Fruit fly (Drosophila melanogaster) whole organism, embryonic: ENCODE data around the gene iav.

ENCODE experiments used
- CG13894 ChIP-seq: fragments of 200-800 bp; sonication (Bioruptor generic); optimal IDR thresholded peaks from 3 replicates; lab custom pipeline; 2018; ENCODE audit warnings: missing biosample characterization, mild to moderate bottlenecking, missing genetic modification characterization, moderate library complexity
- CG14667 ChIP-seq: fragments of 200-800 bp; sonication (Bioruptor generic); IDR thresholded peaks from 2 replicates; pipeline ENCODE4 v1.3.6; 2022; ENCODE audit warnings: missing biosample characterization, missing genetic modification characterization
- CG15514 ChIP-seq: fragments of 200-800 bp; sonication (Bioruptor generic); optimal IDR thresholded peaks from 3 replicates; lab custom pipeline; 2017; ENCODE audit warnings: missing biosample characterization, missing genetic modification characterization, mild to moderate bottlenecking, moderate library complexity, missing genetic modification reagents
- CG17186 ChIP-seq: fragments of 200-800 bp; sonication (Bioruptor generic); optimal IDR thresholded peaks from 3 replicates; lab custom pipeline; 2017; ENCODE audit warnings: missing biosample characterization, missing genetic modification reagents, missing genetic modification characterization
- CG17568 ChIP-seq: fragments of 200-800 bp; sonication (Bioruptor generic); optimal IDR thresholded peaks from 2 replicates; lab custom pipeline; 2018; ENCODE audit warnings: missing biosample characterization, mild to moderate bottlenecking, missing genetic modification characterization, moderate library complexity
- CG17829 ChIP-seq: fragments of 200-800 bp; optimal IDR thresholded peaks from 2 replicates; lab custom pipeline; 2019; ENCODE audit warnings: missing biosample characterization, mild to moderate bottlenecking, missing genetic modification characterization, moderate library complexity
- CG18011 ChIP-seq: fragments of 200-800 bp; sonication (Bioruptor generic); optimal IDR thresholded peaks from 2 replicates; lab custom pipeline; 2017; ENCODE audit warnings: missing biosample characterization, missing genetic modification characterization, mild to moderate bottlenecking, moderate library complexity, missing genotype
- CG2875 ChIP-seq: fragments of 200-800 bp; sonication (Bioruptor generic); optimal IDR thresholded peaks from 2 replicates; lab custom pipeline; 2017; ENCODE audit warnings: missing biosample characterization, mild to moderate bottlenecking, missing genetic modification characterization, missing genetic modification reagents
- CG3281 ChIP-seq: fragments of 200-800 bp; sonication (Bioruptor generic); optimal IDR thresholded peaks from 3 replicates; lab custom pipeline; 2017; ENCODE audit warnings: missing biosample characterization, mild to moderate bottlenecking, missing genetic modification characterization
- CG3407 ChIP-seq: fragments of 200-800 bp; sonication (Bioruptor generic); optimal IDR thresholded peaks from 2 replicates; lab custom pipeline; 2018; ENCODE audit warnings: missing biosample characterization, mild to moderate bottlenecking, missing genetic modification characterization
- CG3838 ChIP-seq: fragments of 200-800 bp; sonication (Bioruptor generic); optimal IDR thresholded peaks from 3 replicates; lab custom pipeline; 2016; ENCODE audit warnings: missing biosample characterization, missing genetic modification characterization
- CG4328 ChIP-seq: fragments of 200-800 bp; sonication (Bioruptor generic); optimal IDR thresholded peaks from 3 replicates; lab custom pipeline; 2017; ENCODE audit warnings: missing biosample characterization, missing genetic modification reagents, missing genetic modification characterization
- CG4360 ChIP-seq: fragments of 200-800 bp; sonication (Bioruptor generic); IDR thresholded peaks from 2 replicates; pipeline ENCODE4 v1.3.6; 2022; ENCODE audit warnings: missing biosample characterization, missing genetic modification characterization
- CG4820 ChIP-seq: fragments of 200-800 bp; sonication (Bioruptor generic); optimal IDR thresholded peaks from 3 replicates; lab custom pipeline; 2016; ENCODE audit warnings: missing biosample characterization, missing genetic modification characterization
- CG5953 ChIP-seq: fragments of 200-800 bp; sonication (Bioruptor generic); IDR thresholded peaks from 2 replicates; pipeline ENCODE4 v1.3.6; 2022; ENCODE audit warnings: missing biosample characterization, missing genetic modification characterization
- CG8765 ChIP-seq: fragments of 200-800 bp; sonication (Bioruptor generic); IDR thresholded peaks from 2 replicates; pipeline ENCODE4 v1.3.6; 2022; ENCODE audit warnings: missing biosample characterization, missing genetic modification characterization
- D19B ChIP-seq: fragments of 200-800 bp; sonication (Bioruptor generic); optimal IDR thresholded peaks from 2 replicates; lab custom pipeline; 2017; ENCODE audit warnings: missing biosample characterization, mild to moderate bottlenecking, missing genetic modification characterization
- Dip2 ChIP-seq: fragments of 200-800 bp; sonication (Bioruptor generic); IDR thresholded peaks from 2 replicates; pipeline ENCODE4 v1.3.6; 2022; ENCODE audit warnings: missing biosample characterization, missing genetic modification characterization
- Eip74EF ChIP-seq, 2 experiments: fragments of 200-800 bp in 1 of 2; fragments of >200 bp in 1 of 2; sonication (Bioruptor generic) in 1 of 2; optimal IDR thresholded peaks; 2 replicates each; lab custom pipeline; 2017 to 2019; ENCODE audit warnings: missing biosample characterization in 2 of 2, missing genetic modification characterization in 2 of 2, mild to moderate bottlenecking in 1 of 2, moderate library complexity in 1 of 2
- HmgD ChIP-seq: fragments of 200-800 bp; sonication (Bioruptor generic); optimal IDR thresholded peaks from 3 replicates; lab custom pipeline; 2016; ENCODE audit warnings: missing biosample characterization, missing genetic modification characterization
- Hr78 ChIP-seq, 2 experiments: fragments of 200-800 bp in 1 of 2; fragments of >200 bp in 1 of 2; sonication (Bioruptor generic) in 1 of 2; optimal IDR thresholded peaks; 2 replicates each; lab custom pipeline; 2017 to 2019; ENCODE audit warnings: missing biosample characterization in 2 of 2, missing genetic modification characterization in 2 of 2, mild to moderate bottlenecking in 1 of 2, moderate library complexity in 1 of 2
- Kr ChIP-seq: fragments of 200-800 bp; sonication (Bioruptor generic); optimal IDR thresholded peaks from 2 replicates; lab custom pipeline; 2017; ENCODE audit warnings: missing biosample characterization, mild to moderate bottlenecking, missing genetic modification characterization
- Mes4 ChIP-seq: fragments of 200-800 bp; sonication (Bioruptor generic); optimal IDR thresholded peaks from 2 replicates; lab custom pipeline; 2016; ENCODE audit warnings: missing biosample characterization, missing genetic modification characterization
- Ptx1 ChIP-seq: fragments of 200-800 bp; sonication (Bioruptor generic); IDR thresholded peaks from 2 replicates; pipeline ENCODE4 v1.3.6; 2022; ENCODE audit warnings: missing biosample characterization, missing genetic modification characterization
- Sox100B ChIP-seq: fragments of 200-800 bp; sonication (Bioruptor generic); optimal IDR thresholded peaks from 3 replicates; lab custom pipeline; 2018; ENCODE audit warnings: missing biosample characterization, mild to moderate bottlenecking, missing genetic modification characterization
- bcd ChIP-seq: fragments of 200-800 bp; sonication (Bioruptor generic); optimal IDR thresholded peaks from 2 replicates; lab custom pipeline; 2017; ENCODE audit warnings: missing biosample characterization, mild to moderate bottlenecking, missing genetic modification characterization
- bigmax ChIP-seq: fragments of 200-800 bp; sonication (Bioruptor generic); optimal IDR thresholded peaks from 2 replicates; lab custom pipeline; 2018; ENCODE audit warnings: missing biosample characterization, mild to moderate bottlenecking, missing genetic modification characterization
- chif ChIP-seq, 2 experiments: fragments of 200-800 bp; sonication (Bioruptor generic); optimal IDR thresholded peaks; 3 replicates each; lab custom pipeline; 2016; ENCODE audit warnings: missing biosample characterization in 2 of 2, missing genetic modification characterization in 2 of 2
- chn ChIP-seq: fragments of 200-800 bp; sonication (Bioruptor generic); optimal IDR thresholded peaks from 2 replicates; lab custom pipeline; 2016; ENCODE audit warnings: missing biosample characterization, missing genetic modification characterization
- ci ChIP-seq: fragments of 200-800 bp; sonication (Bioruptor generic); IDR thresholded peaks from 3 replicates; pipeline ENCODE4 v1.3.6; 2022; ENCODE audit warnings: missing biosample characterization, missing genetic modification characterization
- fd102C ChIP-seq: fragments of 200-800 bp; sonication (Bioruptor generic); optimal IDR thresholded peaks from 2 replicates; lab custom pipeline; 2018; ENCODE audit warnings: missing biosample characterization, mild to moderate bottlenecking, missing genetic modification characterization, moderate library complexity
- ftz-f1 ChIP-seq: fragments of 200-800 bp; sonication (Bioruptor generic); optimal IDR thresholded peaks from 2 replicates; lab custom pipeline; 2016; ENCODE audit warnings: missing biosample characterization, missing genetic modification characterization
- gro ChIP-seq: fragments of 200-800 bp; sonication (Bioruptor generic); optimal IDR thresholded peaks from 2 replicates; lab custom pipeline; 2016; ENCODE audit warnings: missing biosample characterization, missing genetic modification characterization
- ken ChIP-seq: fragments of 200-800 bp; sonication (Bioruptor generic); IDR thresholded peaks from 3 replicates; pipeline ENCODE4 v1.3.6; 2022; ENCODE audit warnings: missing biosample characterization, missing genetic modification characterization
- lab ChIP-seq: fragments of 200-800 bp; sonication (Bioruptor generic); optimal IDR thresholded peaks from 3 replicates; lab custom pipeline; 2017; ENCODE audit warnings: missing biosample characterization, missing genetic modification characterization, mild to moderate bottlenecking, moderate library complexity, missing genetic modification reagents
- nerfin-2 ChIP-seq: fragments of 200-800 bp; sonication (Bioruptor generic); IDR thresholded peaks from 2 replicates; pipeline ENCODE4 v1.3.6; 2022; ENCODE audit warnings: missing biosample characterization, missing genetic modification characterization; ENCODE audit not compliant: partially characterized antibody
- p53 ChIP-seq: fragments of 200-800 bp; sonication (Bioruptor generic); optimal IDR thresholded peaks from 2 replicates; lab custom pipeline; 2016; ENCODE audit warnings: missing biosample characterization, missing genetic modification characterization
- pnt ChIP-seq: fragments of 200-800 bp; sonication (Bioruptor generic); optimal IDR thresholded peaks from 3 replicates; lab custom pipeline; 2016; ENCODE audit warnings: missing biosample characterization, missing genetic modification characterization
- pros ChIP-seq: fragments of 200-800 bp; sonication (Bioruptor generic); optimal IDR thresholded peaks from 3 replicates; lab custom pipeline; 2019; ENCODE audit warnings: missing biosample characterization, mild to moderate bottlenecking, missing genetic modification characterization, moderate library complexity
- ranshi ChIP-seq: fragments of 200-800 bp; sonication (Bioruptor generic); IDR thresholded peaks from 2 replicates; pipeline ENCODE4 v1.3.6; 2022; ENCODE audit warnings: missing biosample characterization, missing genetic modification characterization
- row ChIP-seq: fragments of 200-800 bp; sonication (Bioruptor generic); IDR thresholded peaks from 3 replicates; pipeline ENCODE4 v1.3.6; 2022; ENCODE audit warnings: missing biosample characterization, missing genetic modification characterization
- sd ChIP-seq: fragments of 200-800 bp; sonication (Bioruptor generic); optimal IDR thresholded peaks from 3 replicates; lab custom pipeline; 2018; ENCODE audit warnings: missing biosample characterization, mild to moderate bottlenecking, missing genetic modification characterization, moderate library complexity
- sr ChIP-seq: fragments of 200-800 bp; sonication (Bioruptor generic); IDR thresholded peaks from 3 replicates; pipeline ENCODE4 v1.3.6; 2022; ENCODE audit warnings: missing biosample characterization, missing genetic modification characterization
- ssp ChIP-seq: fragments of 200-800 bp; sonication (Bioruptor generic); IDR thresholded peaks from 2 replicates; pipeline ENCODE4 v1.3.6; 2022; ENCODE audit warnings: missing biosample characterization, missing genetic modification characterization
- stwl ChIP-seq: fragments of 200-800 bp; sonication (Bioruptor generic); optimal IDR thresholded peaks from 3 replicates; lab custom pipeline; 2018; ENCODE audit warnings: missing biosample characterization, mild to moderate bottlenecking, missing genetic modification characterization, moderate library complexity
- trh ChIP-seq: fragments of 200-800 bp; sonication (Bioruptor generic); optimal IDR thresholded peaks from 2 replicates; lab custom pipeline; 2016; ENCODE audit warnings: missing biosample characterization, missing genetic modification characterization
- vfl ChIP-seq: fragments of 200-800 bp; sonication (Bioruptor generic); optimal IDR thresholded peaks from 2 replicates; lab custom pipeline; 2016; ENCODE audit warnings: missing biosample characterization, missing genetic modification characterization
- yki ChIP-seq: fragments of >200 bp; optimal IDR thresholded peaks from 3 replicates; lab custom pipeline; 2018
- zfh2 ChIP-seq: fragments of 200-800 bp; sonication (Bioruptor generic); optimal IDR thresholded peaks from 2 replicates; lab custom pipeline; 2016; ENCODE audit warnings: missing biosample characterization, missing genetic modification characterization

iav gene

DNA sequence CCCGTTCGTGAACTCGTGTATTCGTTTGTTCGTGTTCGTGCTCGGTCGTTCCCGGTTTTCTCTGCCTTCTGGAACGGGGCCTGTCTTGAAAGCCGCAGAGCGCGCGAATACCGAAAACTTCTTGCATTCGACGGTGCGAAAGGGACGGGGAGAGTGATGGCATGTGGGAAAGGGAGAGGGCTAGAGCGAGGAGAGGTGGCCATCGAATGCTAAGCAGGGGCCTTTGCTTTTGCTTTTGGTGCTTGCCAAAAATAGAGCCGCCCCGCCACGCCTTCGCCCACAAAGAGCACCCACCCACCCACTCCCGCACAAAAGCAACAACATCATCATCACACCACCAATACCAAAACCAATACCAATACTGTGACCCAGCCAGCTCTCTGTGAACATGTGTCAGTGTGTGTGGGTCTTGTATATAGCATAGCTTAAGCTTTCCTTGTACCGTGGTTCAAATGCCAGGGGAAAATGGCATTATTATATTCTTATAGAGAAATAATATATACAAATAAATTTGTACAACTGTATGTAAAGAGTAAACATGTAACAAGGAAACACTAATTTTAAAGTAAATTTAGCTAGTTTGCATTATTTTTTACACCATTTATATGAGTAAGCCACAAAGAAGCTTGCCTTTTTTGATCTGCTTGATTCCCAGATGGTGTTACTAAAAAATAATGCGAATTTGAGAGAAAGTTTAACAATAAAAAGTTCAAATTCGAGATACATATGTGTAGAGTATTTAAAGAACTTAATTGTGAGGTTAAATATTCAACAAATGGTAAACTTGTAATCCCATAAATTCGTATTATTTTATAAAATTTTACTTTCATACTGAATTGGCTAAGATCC is 53.6 kb downstream of the iav start, which contains the start of gene CG14434 (continued):
- peak; percentile 2 for TF ChIP-seq zfh2
- no peak for TF ChIP-seq HmgD (GFP tag; lab: Kevin White, UChicago)
- TF ChIP-seq Eip74EF (GFP tag; optimal IDR thresholded peaks at IDR 0.05; lab: Kevin White, UChicago), result peak in 1 of 2 experiments; percentile 73
- TF ChIP-seq sd (tag; lab: Kevin White, UChicago), result peak; percentile 46
- TF ChIP-seq chif (GFP tag; optimal IDR thresholded peaks at IDR 0.05; lab: Kevin White, UChicago), result peak; percentile 19 to 75
- peak; percentile 55 for TF ChIP-seq chn (GFP tag; lab: Kevin White, UChicago)
- TF ChIP-seq Hr78 (GFP tag; optimal IDR thresholded peaks at IDR 0.05; lab: Kevin White, UChicago), result peak in 1 of 2 experiments; percentile 47
- peak; percentile 22 for TF ChIP-seq CG17186 (GFP tag; lab: Kevin White, UChicago)
- TF ChIP-seq CG5953 (GFP tag; lab: Robert Waterston, UW), result 0 out of 2 replicates have a peak, but pooled peaks have one; percentile 9
- TF ChIP-seq CG17829 (tag; lab: Kevin White, UChicago), result peak; percentile 79
- TF ChIP-seq Sox100B (GFP tag; lab: Kevin White, UChicago), result peak; percentile 95
- TF ChIP-seq CG8765 (GFP tag; lab: Robert Waterston, UW), result no peak
- no peak for TF ChIP-seq Kr (GFP tag; lab: Kevin White, UChicago)
- TF ChIP-seq CG4328, result peak; percentile 73
- peak; percentile 50 for TF ChIP-seq trh (GFP tag; lab: Kevin White, UChicago)
- TF ChIP-seq ci (GFP tag; lab: Robert Waterston, UW), result no peak; the same call in 2 of the 3 replicates
- peak; percentile 14 for TF ChIP-seq gro (GFP tag; lab: Kevin White, UChicago)
- TF ChIP-seq CG18011 (GFP tag; lab: Kevin White, UChicago), result peak; percentile 37
- no peak for TF ChIP-seq pros (GFP tag; lab: Kevin White, UChicago)
- no peak for TF ChIP-seq pnt (GFP tag; lab: Kevin White, UChicago)
- TF ChIP-seq CG4820 (GFP tag; lab: Kevin White, UChicago), result peak; percentile 71
- no peak for TF ChIP-seq stwl
- no peak for TF ChIP-seq p53 (GFP tag; lab: Kevin White, UChicago)
- TF ChIP-seq CG14667 (GFP tag; lab: Robert Waterston, UW), result no peak
- peak; percentile 45; the same call in 1 of the 3 replicates for TF ChIP-seq sr
- no peak for TF ChIP-seq ftz-f1 (GFP tag; lab: Kevin White, UChicago)
- TF ChIP-seq CG15514 (GFP tag; lab: Kevin White, UChicago), result peak; percentile 33
- peak; percentile 17 for TF ChIP-seq Mes4 (GFP tag; lab: Kevin White, UChicago)
- peak; percentile 1 for TF ChIP-seq vfl (GFP tag; lab: Kevin White, UChicago)
- TF ChIP-seq fd102C (GFP tag; lab: Kevin White, UChicago), result no peak
- TF ChIP-seq Dip2, result no peak
- peak; percentile 82 for TF ChIP-seq CG3281 (GFP tag; lab: Kevin White, UChicago)
- TF ChIP-seq yki, result no peak
- no peak for TF ChIP-seq ranshi (GFP tag; lab: Robert Waterston, UW)
- peak; percentile 85 for TF ChIP-seq bcd (GFP tag; lab: Kevin White, UChicago)
- TF ChIP-seq lab (GFP tag; lab: Kevin White, UChicago), result peak; percentile 55
- TF ChIP-seq D19B (GFP tag; lab: Kevin White, UChicago), result peak; percentile 60
- TF ChIP-seq CG4360 (GFP tag; lab: Robert Waterston, UW), result peak; percentile 78
- TF ChIP-seq CG2875 (GFP tag; lab: Kevin White, UChicago), result peak; percentile 77
- TF ChIP-seq nerfin-2, result no peak
- peak; percentile 76 for TF ChIP-seq CG13894 (tag; lab: Kevin White, UChicago)
- peak; percentile 31 for TF ChIP-seq CG17568
- peak; percentile 74 for TF ChIP-seq row (GFP tag; lab: Robert Waterston, UW)
- peak; percentile 34; the same call in 1 of the 2 replicates for TF ChIP-seq ssp (GFP tag; lab: Robert Waterston, UW)
- peak; percentile 71 for TF ChIP-seq CG3407 (GFP tag; lab: Kevin White, UChicago)
- peak; percentile 49; the same call in 1 of the 3 replicates for TF ChIP-seq ken (GFP tag; lab: Robert Waterston, UW)
- peak; percentile 64 for TF ChIP-seq Ptx1 (GFP tag; lab: Robert Waterston, UW)
- TF ChIP-seq CG3838 (GFP tag; lab: Kevin White, UChicago), result peak; percentile 40
- TF ChIP-seq bigmax (GFP tag; lab: Kevin White, UChicago), result no peak
